Fruit fly (Drosophila melanogaster) whole organism, prepupa: ENCODE measurements around the gene Karybeta3.

Experiments used
- Blimp-1 ChIP-seq: fragments of 200-800 bp; sonication (Bioruptor generic); optimal IDR thresholded peaks from 3 replicates; lab custom pipeline; 2017; ENCODE audit warnings: missing biosample characterization, missing genetic modification characterization, mild to moderate bottlenecking, moderate library complexity, missing genetic modification reagents
- CG10669 ChIP-seq: fragments of 200-800 bp; sonication (Bioruptor generic); optimal IDR thresholded peaks from 3 replicates; lab custom pipeline; 2018; ENCODE audit warnings: missing biosample characterization, mild to moderate bottlenecking, missing genetic modification characterization, moderate library complexity
- CG11294 ChIP-seq: fragments of 200-800 bp; sonication (Bioruptor generic); IDR thresholded peaks from 2 replicates; pipeline ENCODE4 v1.3.6; 2022; ENCODE audit warnings: missing biosample characterization, missing genetic modification characterization
- CG15336 ChIP-seq: fragments of 200-800 bp; sonication (Bioruptor generic); IDR thresholded peaks from 2 replicates; pipeline ENCODE4 v1.3.6; 2022; ENCODE audit warnings: missing biosample characterization, missing genetic modification characterization
- CG16779 ChIP-seq: fragments of 200-800 bp; sonication (Bioruptor generic); optimal IDR thresholded peaks from 3 replicates; lab custom pipeline; 2017; ENCODE audit warnings: missing biosample characterization, mild to moderate bottlenecking, missing genetic modification characterization
- CG3032 ChIP-seq: fragments of 200-800 bp; optimal IDR thresholded peaks from 2 replicates; lab custom pipeline; 2019; ENCODE audit warnings: missing biosample characterization, mild to moderate bottlenecking, missing genetic modification characterization, moderate library complexity
- CG31627 ChIP-seq: fragments of 200-800 bp; sonication (Bioruptor generic); optimal IDR thresholded peaks from 3 replicates; lab custom pipeline; 2016; ENCODE audit warnings: missing biosample characterization, missing genetic modification characterization
- CG32006 ChIP-seq: fragments of 200-800 bp; sonication (Bioruptor generic); optimal IDR thresholded peaks from 3 replicates; lab custom pipeline; 2017; ENCODE audit warnings: missing biosample characterization, mild to moderate bottlenecking, missing genetic modification characterization
- CG34406 ChIP-seq: fragments of 200-800 bp; sonication (Bioruptor generic); optimal IDR thresholded peaks from 3 replicates; lab custom pipeline; 2016; ENCODE audit warnings: missing biosample characterization, missing genetic modification characterization
- CG3919 ChIP-seq: fragments of 200-800 bp; sonication (Bioruptor generic); optimal IDR thresholded peaks from 3 replicates; lab custom pipeline; 2016; ENCODE audit warnings: missing biosample characterization, missing genetic modification characterization
- CG4318 ChIP-seq: fragments of 200-800 bp; sonication (Bioruptor generic); optimal IDR thresholded peaks from 3 replicates; lab custom pipeline; 2017; ENCODE audit warnings: missing biosample characterization, mild to moderate bottlenecking, missing genetic modification characterization
- CG6854 ChIP-seq: fragments of 200-800 bp; sonication (Bioruptor generic); optimal IDR thresholded peaks from 2 replicates; lab custom pipeline; 2017; ENCODE audit warnings: missing biosample characterization, mild to moderate bottlenecking, missing genetic modification characterization
- CG8119 ChIP-seq: fragments of 200-800 bp; sonication (Bioruptor generic); IDR thresholded peaks from 3 replicates; pipeline ENCODE4 v1.3.6; 2022; ENCODE audit warnings: missing biosample characterization, missing genetic modification characterization
- CG8319 ChIP-seq: fragments of 200-800 bp; sonication (Bioruptor generic); optimal IDR thresholded peaks from 3 replicates; lab custom pipeline; 2016; ENCODE audit warnings: missing biosample characterization, missing genetic modification characterization
- CG8632 ChIP-seq: fragments of 200-800 bp; sonication (Bioruptor generic); optimal IDR thresholded peaks from 3 replicates; lab custom pipeline; 2016; ENCODE audit warnings: missing biosample characterization, missing genetic modification characterization
- CG9139 ChIP-seq: fragments of 200-800 bp; sonication (Bioruptor generic); optimal IDR thresholded peaks from 3 replicates; lab custom pipeline; 2017; ENCODE audit warnings: missing biosample characterization, mild to moderate bottlenecking, missing genetic modification characterization
- Eip75B ChIP-seq: fragments of 200-800 bp; sonication (Bioruptor generic); optimal IDR thresholded peaks from 3 replicates; lab custom pipeline; 2016; ENCODE audit warnings: missing biosample characterization, missing genetic modification characterization
- Ets21C ChIP-seq: fragments of 200-800 bp; sonication (Bioruptor generic); optimal IDR thresholded peaks from 3 replicates; lab custom pipeline; 2016; ENCODE audit warnings: missing biosample characterization, missing genetic modification characterization
- Ets96B ChIP-seq: fragments of 200-800 bp; optimal IDR thresholded peaks from 2 replicates; lab custom pipeline; 2019; ENCODE audit warnings: missing biosample characterization, mild to moderate bottlenecking, missing genetic modification characterization, moderate library complexity
- Hr38 ChIP-seq: sonication (Bioruptor generic); optimal IDR thresholded peaks from 2 replicates; lab custom pipeline; 2016; ENCODE audit warnings: missing biosample characterization, missing genetic modification characterization
- Hr4 ChIP-seq: fragments of 200-800 bp; sonication (Bioruptor generic); optimal IDR thresholded peaks from 3 replicates; lab custom pipeline; 2016; ENCODE audit warnings: missing biosample characterization, missing genetic modification characterization
- Lpt ChIP-seq: fragments of 200-800 bp; sonication (Bioruptor generic); optimal IDR thresholded peaks from 3 replicates; lab custom pipeline; 2016; ENCODE audit warnings: missing biosample characterization, missing genetic modification characterization
- OdsH ChIP-seq: fragments of 200-800 bp; sonication (Bioruptor generic); optimal IDR thresholded peaks from 3 replicates; lab custom pipeline; 2016; ENCODE audit warnings: missing biosample characterization, missing genetic modification characterization
- Sox14 ChIP-seq: fragments of 200-800 bp; sonication (Bioruptor generic); optimal IDR thresholded peaks from 3 replicates; lab custom pipeline; 2016; ENCODE audit warnings: missing biosample characterization, missing genetic modification characterization
- Sox15 ChIP-seq: fragments of 200-800 bp; sonication (Bioruptor generic); optimal IDR thresholded peaks from 3 replicates; lab custom pipeline; 2016; ENCODE audit warnings: missing biosample characterization, missing genetic modification characterization
- achi ChIP-seq: fragments of 200-800 bp; sonication (Bioruptor generic); optimal IDR thresholded peaks from 3 replicates; lab custom pipeline; 2016; ENCODE audit warnings: missing biosample characterization, missing genetic modification characterization
- acj6 ChIP-seq: fragments of 200-800 bp; sonication (Bioruptor generic); optimal IDR thresholded peaks from 3 replicates; lab custom pipeline; 2016; ENCODE audit warnings: missing biosample characterization, missing genetic modification characterization
- dsx ChIP-seq: fragments of 200-800 bp; optimal IDR thresholded peaks from 3 replicates; lab custom pipeline; 2019; ENCODE audit warnings: missing biosample characterization, mild to moderate bottlenecking, missing genetic modification characterization, moderate library complexity; ENCODE audit not compliant: poor library complexity, severe bottlenecking
- esn ChIP-seq: fragments of 200-800 bp; sonication (Bioruptor generic); optimal IDR thresholded peaks from 2 replicates; lab custom pipeline; 2016; ENCODE audit warnings: missing biosample characterization, mild to moderate bottlenecking, missing genetic modification characterization, moderate library complexity
- fd59A ChIP-seq: fragments of 200-800 bp; sonication (Bioruptor generic); optimal IDR thresholded peaks from 2 replicates; lab custom pipeline; 2017; ENCODE audit warnings: missing biosample characterization, mild to moderate bottlenecking, missing genetic modification characterization, missing genetic modification reagents
- fd85E ChIP-seq: fragments of 200-800 bp; sonication (Bioruptor generic); optimal IDR thresholded peaks from 3 replicates; lab custom pipeline; 2016; ENCODE audit warnings: missing biosample characterization, missing genetic modification characterization
- fkh ChIP-seq: fragments of 200-800 bp; sonication (Bioruptor generic); optimal IDR thresholded peaks from 3 replicates; lab custom pipeline; 2017; ENCODE audit warnings: missing biosample characterization, mild to moderate bottlenecking, missing genetic modification characterization, moderate library complexity
- lz ChIP-seq: fragments of 200-800 bp; sonication (Bioruptor generic); optimal IDR thresholded peaks from 3 replicates; lab custom pipeline; 2016; ENCODE audit warnings: missing biosample characterization, missing genetic modification characterization
- net ChIP-seq: fragments of 200-800 bp; sonication (Bioruptor generic); optimal IDR thresholded peaks from 3 replicates; lab custom pipeline; 2016; ENCODE audit warnings: missing biosample characterization, missing genetic modification characterization
- pdm3 ChIP-seq: fragments of 200-800 bp; sonication (Bioruptor generic); optimal IDR thresholded peaks from 3 replicates; lab custom pipeline; 2016; ENCODE audit warnings: missing biosample characterization, missing genetic modification characterization
- salr ChIP-seq, 2 experiments: fragments of 200-800 bp; sonication (Bioruptor generic); optimal IDR thresholded peaks; 3 replicates each; lab custom pipeline; 2016 to 2018; ENCODE audit warnings: missing biosample characterization in 2 of 2, missing genetic modification characterization in 2 of 2, mild to moderate bottlenecking in 1 of 2
- spab ChIP-seq: fragments of 200-800 bp; sonication (Bioruptor generic); optimal IDR thresholded peaks from 2 replicates; lab custom pipeline; 2017; ENCODE audit warnings: missing biosample characterization, mild to moderate bottlenecking, missing genetic modification characterization, missing genetic modification reagents
- ss ChIP-seq, 2 experiments: fragments of 200-800 bp; sonication (Bioruptor generic); optimal IDR thresholded peaks; 2 replicates in 1 of 2; 3 replicates in 1 of 2; lab custom pipeline; 2017 to 2018; ENCODE audit warnings: mild to moderate bottlenecking in 2 of 2, missing biosample characterization in 2 of 2, missing genetic modification characterization in 2 of 2, moderate library complexity in 1 of 2
- svp ChIP-seq: fragments of 200-800 bp; sonication (Bioruptor generic); peaks from one replicate; lab custom pipeline; 2016; ENCODE audit warnings: missing biosample characterization, missing genetic modification characterization
- topi ChIP-seq: fragments of 200-800 bp; sonication (Bioruptor generic); optimal IDR thresholded peaks from 3 replicates; lab custom pipeline; 2016; ENCODE audit warnings: missing biosample characterization, missing genetic modification characterization
- vri ChIP-seq: fragments of 200-800 bp; sonication (Bioruptor generic); optimal IDR thresholded peaks from 3 replicates; lab custom pipeline; 2016; ENCODE audit warnings: missing biosample characterization, mild to moderate bottlenecking, missing genetic modification characterization

Gene Karybeta3

DNA sequence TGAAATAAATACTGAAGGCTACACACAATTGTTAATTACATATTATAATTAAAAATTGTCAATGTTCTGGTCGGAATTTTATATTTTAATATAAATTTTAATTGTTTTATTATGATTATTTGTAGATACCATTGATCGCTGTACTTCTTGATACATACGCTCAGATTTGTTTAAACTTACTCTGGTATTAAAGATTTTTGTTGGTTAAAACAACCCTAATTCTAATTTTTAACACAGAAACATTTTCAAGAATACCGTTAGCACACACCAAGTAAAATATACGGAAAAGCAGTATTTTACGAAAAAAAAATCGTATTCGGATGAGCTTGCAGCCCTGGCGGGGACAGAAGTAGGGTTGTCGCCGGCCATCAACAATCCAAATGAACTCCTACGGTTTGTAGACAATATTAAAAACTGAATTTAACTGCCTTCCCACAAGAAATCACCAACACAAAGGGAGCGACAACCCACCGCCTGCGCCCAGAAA lies 7.3 kb upstream of the Karybeta3 start, which contains the start of the genes CG9775, MED31 and slx1 (continued):
- TF ChIP-seq Lpt (GFP tag; lab: Kevin White, UChicago) (peak; percentile 74), CG34406 (GFP tag; lab: Kevin White, UChicago) (peak; percentile 81), Hr38 (no peak), fd85E (GFP tag; lab: Kevin White, UChicago) (no peak), Sox15 (GFP tag; lab: Kevin White, UChicago) (peak; percentile 75), pdm3 (GFP tag; lab: Kevin White, UChicago) (peak; percentile 53), ss (GFP tag; optimal IDR thresholded peaks at IDR 0.05; lab: Kevin White, UChicago) (peak in 1 of 2 experiments; percentile 54), achi (GFP tag; lab: Kevin White, UChicago) (peak; percentile 81), spab (GFP tag; lab: Kevin White, UChicago) (no peak), CG15336 (GFP tag; lab: Robert Waterston, UW) (peak; percentile 82), fkh (GFP tag; lab: Kevin White, UChicago) (peak; percentile 8), CG4318 (GFP tag; lab: Kevin White, UChicago) (peak; percentile 80), dsx (GFP tag; lab: Kevin White, UChicago) (peak; percentile 66), Ets96B (tag; lab: Kevin White, UChicago) (peak; percentile 78), salr (GFP tag; optimal IDR thresholded peaks at IDR 0.05; lab: Kevin White, UChicago) (peak in 1 of 2 experiments; percentile 77), net (GFP tag; lab: Kevin White, UChicago) (peak; percentile 65), svp (GFP tag; lab: Kevin White, UChicago) (no peak), CG8319 (GFP tag; lab: Kevin White, UChicago) (peak; percentile 53), acj6 (GFP tag; lab: Kevin White, UChicago) (peak; percentile 84), CG3032 (tag; lab: Kevin White, UChicago) (peak; percentile 85), CG11294 (peak; percentile 83), CG31627 (peak; percentile 70), CG16779 (tag; lab: Kevin White, UChicago) (no peak), Blimp-1 (no peak), lz (GFP tag; lab: Kevin White, UChicago) (peak; percentile 74), esn (GFP tag; lab: Kevin White, UChicago) (peak; percentile 72), topi (peak; percentile 43), CG8119 (GFP tag; lab: Robert Waterston, UW) (no peak; the same call in 2 of the 3 replicates), fd59A (GFP tag; lab: Kevin White, UChicago) (peak; percentile 30), CG9139 (GFP tag; lab: Kevin White, UChicago) (no peak), CG6854 (GFP tag; lab: Kevin White, UChicago) (no peak), OdsH (GFP tag; lab: Kevin White, UChicago) (peak; percentile 85), Sox14 (GFP tag; lab: Kevin White, UChicago) (peak; percentile 67), CG3919 (GFP tag; lab: Kevin White, UChicago) (peak; percentile 74), Eip75B (GFP tag; lab: Kevin White, UChicago) (peak; percentile 35), Ets21C (peak; percentile 35), CG8632 (GFP tag; lab: Kevin White, UChicago) (peak; percentile 78), Hr4 (GFP tag; lab: Kevin White, UChicago) (peak; percentile 70), CG10669 (GFP tag; lab: Kevin White, UChicago) (peak; percentile 77), vri (GFP tag; lab: Kevin White, UChicago) (no peak), CG32006 (GFP tag; lab: Kevin White, UChicago) (peak; percentile 86)
